Fruit fly (Drosophila melanogaster) whole organism, embryonic: ENCODE results near the gene Ppat-Dpck.

Experiments
- Ada2b ChIP-seq: fragments of 200-800 bp; sonication (Bioruptor generic); IDR thresholded peaks from 2 replicates; pipeline ENCODE4 v1.3.6; 2022; ENCODE audit warnings: missing biosample characterization, missing genetic modification characterization
- Adf1 ChIP-seq: fragments of 200-800 bp; sonication (Bioruptor generic); IDR thresholded peaks from 2 replicates; pipeline ENCODE4 v1.3.6; 2022; ENCODE audit warnings: missing biosample characterization, missing genetic modification characterization
- CG10654 ChIP-seq: fragments of 200-800 bp; sonication (Bioruptor generic); optimal IDR thresholded peaks from 2 replicates; lab custom pipeline; 2016; ENCODE audit warnings: missing biosample characterization, missing genetic modification characterization
- CG10979 ChIP-seq: fragments of 200-800 bp; sonication (Bioruptor generic); optimal IDR thresholded peaks from 2 replicates; lab custom pipeline; 2018; ENCODE audit warnings: missing biosample characterization, mild to moderate bottlenecking, missing genetic modification characterization, moderate library complexity
- CG12236 ChIP-seq: fragments of 200-800 bp; sonication (Bioruptor generic); optimal IDR thresholded peaks from 2 replicates; lab custom pipeline; 2016; ENCODE audit warnings: missing biosample characterization, missing genetic modification characterization
- CG12659 ChIP-seq: fragments of 200-800 bp; sonication (Bioruptor generic); optimal IDR thresholded peaks from 3 replicates; lab custom pipeline; 2017; ENCODE audit warnings: mild to moderate bottlenecking, missing biosample characterization, missing genetic modification reagents, missing genetic modification characterization
- CG13296 ChIP-seq: fragments of 200-800 bp; sonication (Bioruptor generic); optimal IDR thresholded peaks from 3 replicates; lab custom pipeline; 2018; ENCODE audit warnings: missing biosample characterization, mild to moderate bottlenecking, missing genetic modification characterization
- CG14710 ChIP-seq: fragments of 200-800 bp; sonication (Bioruptor generic); optimal IDR thresholded peaks from 3 replicates; lab custom pipeline; 2019; ENCODE audit warnings: missing biosample characterization, mild to moderate bottlenecking, missing genetic modification characterization, moderate library complexity
- CG14965 ChIP-seq: fragments of 200-800 bp; sonication (Bioruptor generic); optimal IDR thresholded peaks from 2 replicates; lab custom pipeline; 2016; ENCODE audit warnings: missing biosample characterization, missing genetic modification characterization, borderline replicate concordance
- CG15601 ChIP-seq: fragments of 200-800 bp; sonication (Bioruptor generic); optimal IDR thresholded peaks from 3 replicates; lab custom pipeline; 2019; ENCODE audit warnings: missing biosample characterization, mild to moderate bottlenecking, missing genetic modification characterization, moderate library complexity
- CG1603 ChIP-seq: fragments of 200-800 bp; sonication (Bioruptor generic); optimal IDR thresholded peaks from 2 replicates; lab custom pipeline; 2019; ENCODE audit warnings: missing biosample characterization, mild to moderate bottlenecking, missing genetic modification characterization, moderate library complexity
- CG1647 ChIP-seq: fragments of 200-800 bp; sonication (Bioruptor generic); optimal IDR thresholded peaks from 3 replicates; lab custom pipeline; 2016; ENCODE audit warnings: missing biosample characterization, missing genetic modification characterization
- CG17385 ChIP-seq: fragments of 200-800 bp; sonication (Bioruptor generic); optimal IDR thresholded peaks from 3 replicates; lab custom pipeline; 2018; ENCODE audit warnings: missing biosample characterization, mild to moderate bottlenecking, missing genetic modification characterization
- CG17829 ChIP-seq: fragments of 200-800 bp; optimal IDR thresholded peaks from 2 replicates; lab custom pipeline; 2019; ENCODE audit warnings: missing biosample characterization, mild to moderate bottlenecking, missing genetic modification characterization, moderate library complexity
- CG17912 ChIP-seq: fragments of 200-800 bp; sonication (Bioruptor generic); optimal IDR thresholded peaks from 2 replicates; lab custom pipeline; 2018; ENCODE audit warnings: missing biosample characterization, mild to moderate bottlenecking, missing genetic modification characterization
- CG1832 ChIP-seq: fragments of 200-800 bp; sonication (Bioruptor generic); optimal IDR thresholded peaks from 2 replicates; lab custom pipeline; 2017; ENCODE audit warnings: missing biosample characterization, mild to moderate bottlenecking, missing genetic modification characterization, inconsistent platforms
- CG18476 ChIP-seq: fragments of 200-800 bp; sonication (Bioruptor generic); optimal IDR thresholded peaks from 2 replicates; lab custom pipeline; 2016; ENCODE audit warnings: missing biosample characterization, mild to moderate bottlenecking, missing genetic modification characterization
- CG2120 ChIP-seq: fragments of 200-800 bp; sonication (Bioruptor generic); optimal IDR thresholded peaks from 3 replicates; lab custom pipeline; 2016; ENCODE audit warnings: missing biosample characterization, missing genetic modification characterization
- CG2202 ChIP-seq: fragments of 200-800 bp; sonication (Bioruptor generic); optimal IDR thresholded peaks from 2 replicates; lab custom pipeline; 2018; ENCODE audit warnings: missing biosample characterization, mild to moderate bottlenecking, missing genetic modification characterization
- CG4854 ChIP-seq: fragments of 200-800 bp; sonication (Bioruptor generic); optimal IDR thresholded peaks from 2 replicates; lab custom pipeline; 2016; ENCODE audit warnings: missing biosample characterization, missing genetic modification characterization, inconsistent platforms
- Chrac-16 ChIP-seq: fragments of 200-800 bp; sonication (Bioruptor generic); optimal IDR thresholded peaks from 3 replicates; lab custom pipeline; 2016; ENCODE audit warnings: missing biosample characterization, missing genetic modification characterization
- Dp ChIP-seq: fragments of 200-800 bp; sonication (Bioruptor generic); optimal IDR thresholded peaks from 2 replicates; lab custom pipeline; 2018; ENCODE audit warnings: missing biosample characterization, mild to moderate bottlenecking, missing genetic modification characterization, moderate library complexity
- Ets97D ChIP-seq: fragments of 200-800 bp; sonication (Bioruptor generic); optimal IDR thresholded peaks from 3 replicates; lab custom pipeline; 2016; ENCODE audit warnings: missing biosample characterization, missing genetic modification characterization
- Hr78 ChIP-seq, 2 experiments: fragments of 200-800 bp in 1 of 2; fragments of >200 bp in 1 of 2; sonication (Bioruptor generic) in 1 of 2; optimal IDR thresholded peaks; 2 replicates each; lab custom pipeline; 2017 to 2019; ENCODE audit warnings: missing biosample characterization in 2 of 2, missing genetic modification characterization in 2 of 2, mild to moderate bottlenecking in 1 of 2, moderate library complexity in 1 of 2
- Jarid2 ChIP-seq: fragments of 200-800 bp; sonication (Bioruptor generic); optimal IDR thresholded peaks from 3 replicates; lab custom pipeline; 2017; ENCODE audit warnings: mild to moderate bottlenecking, missing biosample characterization, missing genetic modification reagents, missing genetic modification characterization
- Lim3 ChIP-seq: fragments of 200-800 bp; sonication (Bioruptor generic); IDR thresholded peaks from 2 replicates; pipeline ENCODE4 v1.3.6; 2022; ENCODE audit warnings: missing biosample characterization, missing genetic modification characterization
- MESR4 ChIP-seq: fragments of 200-800 bp; sonication (Bioruptor generic); optimal IDR thresholded peaks from 2 replicates; lab custom pipeline; 2018; ENCODE audit warnings: missing biosample characterization, mild to moderate bottlenecking, missing genetic modification characterization, moderate library complexity
- NC2β ChIP-seq: fragments of 200-800 bp; sonication (Bioruptor generic); optimal IDR thresholded peaks from 2 replicates; lab custom pipeline; 2016; ENCODE audit warnings: missing biosample characterization, missing genetic modification characterization
- Oaz ChIP-seq: fragments of 200-800 bp; sonication (Bioruptor generic); IDR thresholded peaks from 2 replicates; pipeline ENCODE4 v1.3.6; 2022; ENCODE audit warnings: missing biosample characterization, missing genetic modification characterization
- Poxn ChIP-seq: fragments of 200-800 bp; sonication (Bioruptor generic); IDR thresholded peaks from 2 replicates; pipeline ENCODE4 v1.3.6; 2022; ENCODE audit warnings: missing biosample characterization, missing genetic modification characterization
- Spps ChIP-seq: fragments of 200-800 bp; sonication (Bioruptor generic); optimal IDR thresholded peaks from 2 replicates; lab custom pipeline; 2018; ENCODE audit warnings: missing biosample characterization, mild to moderate bottlenecking, missing genetic modification characterization
- Sry-δ ChIP-seq: fragments of 200-800 bp; sonication (Bioruptor generic); optimal IDR thresholded peaks from 2 replicates; lab custom pipeline; 2016; ENCODE audit warnings: missing biosample characterization, missing genetic modification characterization
- bab2 ChIP-seq: fragments of 200-800 bp; sonication (Bioruptor generic); optimal IDR thresholded peaks from 2 replicates; lab custom pipeline; 2016; ENCODE audit warnings: missing biosample characterization, missing genetic modification characterization
- chn ChIP-seq: fragments of 200-800 bp; sonication (Bioruptor generic); optimal IDR thresholded peaks from 2 replicates; lab custom pipeline; 2016; ENCODE audit warnings: missing biosample characterization, missing genetic modification characterization
- dimm ChIP-seq: fragments of 200-800 bp; sonication (Bioruptor generic); IDR thresholded peaks from 2 replicates; pipeline ENCODE4 v1.3.6; 2022; ENCODE audit warnings: missing biosample characterization, missing genetic modification characterization
- dmrt99B ChIP-seq: fragments of 200-800 bp; sonication (Bioruptor generic); optimal IDR thresholded peaks from 2 replicates; lab custom pipeline; 2018; ENCODE audit warnings: missing biosample characterization, mild to moderate bottlenecking, missing genetic modification characterization, moderate library complexity
- dpn ChIP-seq, 2 experiments: fragments of 200-800 bp; sonication (Bioruptor generic); optimal IDR thresholded peaks; 3 replicates each; lab custom pipeline; 2016; ENCODE audit warnings: missing biosample characterization in 2 of 2, missing genetic modification characterization in 2 of 2
- gem ChIP-seq: fragments of 200-800 bp; sonication (Bioruptor generic); optimal IDR thresholded peaks from 2 replicates; lab custom pipeline; 2019; ENCODE audit warnings: missing biosample characterization, mild to moderate bottlenecking, missing genetic modification characterization, moderate library complexity
- ham ChIP-seq: fragments of 200-800 bp; sonication (Bioruptor generic); IDR thresholded peaks from 2 replicates; pipeline ENCODE4 v1.3.6; 2022; ENCODE audit warnings: missing biosample characterization, missing genetic modification characterization
- hb ChIP-seq: fragments of 200-800 bp; sonication (Bioruptor generic); IDR thresholded peaks from 3 replicates; pipeline ENCODE4 v1.3.6; 2022; ENCODE audit warnings: missing biosample characterization, missing genetic modification characterization; ENCODE audit not compliant: partially characterized antibody
- hbn ChIP-seq: fragments of 200-800 bp; sonication (Bioruptor generic); IDR thresholded peaks from 2 replicates; pipeline ENCODE4 v1.3.6; 2022; ENCODE audit warnings: missing biosample characterization, missing genetic modification characterization; ENCODE audit not compliant: partially characterized antibody
- her ChIP-seq: fragments of 200-800 bp; sonication (Bioruptor generic); optimal IDR thresholded peaks from 2 replicates; lab custom pipeline; 2016; ENCODE audit warnings: missing biosample characterization, missing genetic modification characterization
- ind ChIP-seq: fragments of 200-800 bp; sonication (Bioruptor generic); optimal IDR thresholded peaks from 3 replicates; lab custom pipeline; 2016; ENCODE audit warnings: missing biosample characterization, missing genetic modification characterization
- jing ChIP-seq: fragments of 200-800 bp; sonication (Bioruptor generic); optimal IDR thresholded peaks from 2 replicates; lab custom pipeline; 2018; ENCODE audit warnings: missing biosample characterization, mild to moderate bottlenecking, missing genetic modification characterization
- ken ChIP-seq: fragments of 200-800 bp; sonication (Bioruptor generic); IDR thresholded peaks from 3 replicates; pipeline ENCODE4 v1.3.6; 2022; ENCODE audit warnings: missing biosample characterization, missing genetic modification characterization
- mirr ChIP-seq: fragments of 200-800 bp; sonication (Bioruptor generic); optimal IDR thresholded peaks from 3 replicates; lab custom pipeline; 2018; ENCODE audit warnings: missing biosample characterization, mild to moderate bottlenecking, missing genetic modification characterization
- nmo ChIP-seq: fragments of 200-800 bp; sonication (Bioruptor generic); optimal IDR thresholded peaks from 2 replicates; lab custom pipeline; 2018; ENCODE audit warnings: missing biosample characterization, mild to moderate bottlenecking, missing genetic modification characterization, moderate library complexity
- phol ChIP-seq: fragments of 200-800 bp; sonication (Bioruptor generic); optimal IDR thresholded peaks from 3 replicates; lab custom pipeline; 2018; ENCODE audit warnings: missing biosample characterization, mild to moderate bottlenecking, missing genetic modification characterization, moderate library complexity
- sens ChIP-seq: fragments of 200-800 bp; sonication (Bioruptor generic); peaks from one replicate; lab custom pipeline; 2016; ENCODE audit warnings: missing biosample characterization, missing genetic modification characterization
- sug ChIP-seq: fragments of 200-800 bp; optimal IDR thresholded peaks from 2 replicates; lab custom pipeline; 2019; ENCODE audit warnings: missing biosample characterization, mild to moderate bottlenecking, missing genetic modification characterization, moderate library complexity
- wor ChIP-seq: fragments of 200-800 bp; sonication (Bioruptor generic); IDR thresholded peaks from 2 replicates; pipeline ENCODE4 v1.3.6; 2022; ENCODE audit warnings: missing biosample characterization, missing genetic modification characterization

Ppat-Dpck gene

dm6 chr3L:5789663-5790062 lies 21.1 kb upstream of the Ppat-Dpck start (continued):
- TF ChIP-seq dpn (GFP tag; optimal IDR thresholded peaks at IDR 0.05; lab: Kevin White, UChicago) (peak; percentile 22 to 46), CG12659 (GFP tag; lab: Kevin White, UChicago) (peak; percentile 37), CG15601 (peak; percentile 63), CG14965 (GFP tag; lab: Kevin White, UChicago) (no peak), CG17912 (GFP tag; lab: Kevin White, UChicago) (no peak), Ets97D (GFP tag; lab: Kevin White, UChicago) (peak; percentile 49), CG17829 (tag; lab: Kevin White, UChicago) (peak; percentile 20), wor (GFP tag; lab: Robert Waterston, UW) (no peak), CG10654 (GFP tag; lab: Kevin White, UChicago) (peak; percentile 23), Lim3 (GFP tag; lab: Robert Waterston, UW) (no peak), CG2120 (GFP tag; lab: Kevin White, UChicago) (peak; percentile 61), CG13296 (GFP tag; lab: Kevin White, UChicago) (no peak), Jarid2 (GFP tag; lab: Kevin White, UChicago) (no peak), Dp (GFP tag; lab: Kevin White, UChicago) (peak; percentile 93), Chrac-16 (GFP tag; lab: Kevin White, UChicago) (peak; percentile 22), Hr78 (GFP tag; optimal IDR thresholded peaks at IDR 0.05; lab: Kevin White, UChicago) (no peak), mirr (GFP tag; lab: Kevin White, UChicago) (peak; percentile 38), ind (GFP tag; lab: Kevin White, UChicago) (peak; percentile 35), CG18476 (no peak), MESR4 (GFP tag; lab: Kevin White, UChicago) (no peak), dimm (no peak), NC2β (peak; percentile 45), sug (tag; lab: Kevin White, UChicago) (peak; percentile 46), ken (GFP tag; lab: Robert Waterston, UW) (no peak), CG2202 (tag; lab: Kevin White, UChicago) (no peak), Poxn (no peak), dmrt99B (tag; lab: Kevin White, UChicago) (no peak), Ada2b (GFP tag; lab: Robert Waterston, UW) (peak; percentile 32; the same call in 1 of the 2 replicates), CG17385 (GFP tag; lab: Kevin White, UChicago) (no peak), her (peak; percentile 54), CG10979 (tag; lab: Kevin White, UChicago) (peak; percentile 16), gem (tag; lab: Kevin White, UChicago) (peak; percentile 57), phol (tag; lab: Kevin White, UChicago) (peak; percentile 35), hb (GFP tag; lab: Robert Waterston, UW) (no peak), CG1603 (peak; percentile 71), Adf1 (GFP tag; lab: Robert Waterston, UW) (no peak), nmo (GFP tag; lab: Kevin White, UChicago) (peak; percentile 16), CG1647 (GFP tag; lab: Kevin White, UChicago) (peak; percentile 19), Spps (tag; lab: Kevin White, UChicago) (no peak), jing (GFP tag; lab: Kevin White, UChicago) (no peak), hbn (GFP tag; lab: Robert Waterston, UW) (no peak), CG14710 (tag; lab: Kevin White, UChicago) (peak; percentile 36), chn (GFP tag; lab: Kevin White, UChicago) (no peak), CG1832 (GFP tag; lab: Kevin White, UChicago) (no peak), Sry-δ (GFP tag; lab: Kevin White, UChicago) (peak; percentile 37), CG4854 (peak; percentile 16), bab2 (GFP tag; lab: Kevin White, UChicago) (peak; percentile 57), ham (no peak), sens (GFP tag; lab: Kevin White, UChicago) (peak; percentile 94), Oaz (GFP tag; lab: Robert Waterston, UW) (no peak), CG12236 (no peak)
